Fruit fly (Drosophila melanogaster): ENCODE measurements around the gene CG31457.
A peak's percentile ranks its signal among the peaks of the same experiment; 100 is the strongest.

CG31457 gene

dm6 chr3R:23175376-23175775 is 47.6 kb upstream of the CG31457 start (continued):
- peak; percentile 64 for TF ChIP-seq psq (GFP tag; optimal IDR thresholded peaks at IDR 0.05)
- TF ChIP-seq z (GFP tag; IDR thresholded peaks at IDR 0.05): no peak; the same call in 2 of the 3 replicates
- peak; percentile 49; the same call in 1 of the 2 replicates for TF ChIP-seq Doc2 (GFP tag; IDR thresholded peaks at IDR 0.05)
- TF ChIP-seq CG31365 (tag; optimal IDR thresholded peaks at IDR 0.05): peak; percentile 68
- peak; percentile 76 for TF ChIP-seq Rx (GFP tag; IDR thresholded peaks at IDR 0.05)
- TF ChIP-seq Hey (tag; optimal IDR thresholded peaks at IDR 0.05): no peak
- TF ChIP-seq Hr39 (optimal IDR thresholded peaks at IDR 0.05): no peak
- TF ChIP-seq eyg (GFP tag; optimal IDR thresholded peaks at IDR 0.05): peak; percentile 69
- TF ChIP-seq CG11723 (GFP tag; optimal IDR thresholded peaks at IDR 0.05): peak; percentile 66
- peak; percentile 92 for TF ChIP-seq CG10366 (GFP tag; IDR thresholded peaks at IDR 0.05)
- no peak for TF ChIP-seq YL-1 (GFP tag; optimal IDR thresholded peaks at IDR 0.05)
- TF ChIP-seq CG12104 (GFP tag; optimal IDR thresholded peaks at IDR 0.05): peak; percentile 88
- peak; percentile 73 for TF ChIP-seq dm (GFP tag; optimal IDR thresholded peaks at IDR 0.05)
- TF ChIP-seq CG9215 (GFP tag; IDR thresholded peaks at IDR 0.05): peak; percentile 68
- no peak for TF ChIP-seq bbx (GFP tag; IDR thresholded peaks at IDR 0.05; ENCODE audit: partially characterized antibody)
- peak; percentile 74 for TF ChIP-seq Ravus (GFP tag; IDR thresholded peaks at IDR 0.05)
- peak; percentile 83 for TF ChIP-seq kay (GFP tag; optimal IDR thresholded peaks at IDR 0.05)
- no peak for TF ChIP-seq ham (GFP tag; IDR thresholded peaks at IDR 0.05)
- peak; percentile 85 for TF ChIP-seq CG7357 (GFP tag; IDR thresholded peaks at IDR 0.05)
- peak; percentile 82 for TF ChIP-seq CG15011 (GFP tag; optimal IDR thresholded peaks at IDR 0.05)
- TF ChIP-seq aop (GFP tag; IDR thresholded peaks at IDR 0.05): peak; percentile 85
- peak; percentile 7 for TF ChIP-seq kni (GFP tag; optimal IDR thresholded peaks at IDR 0.05)
- TF ChIP-seq cad (GFP tag; optimal IDR thresholded peaks at IDR 0.05): no peak
- peak; percentile 85 for TF ChIP-seq CG14050 (GFP tag; IDR thresholded peaks at IDR 0.05)
- TF ChIP-seq peb (GFP tag; IDR thresholded peaks at IDR 0.05): peak; percentile 81
- peak; percentile 79 for TF ChIP-seq btn (GFP tag; optimal IDR thresholded peaks at IDR 0.05)
- TF ChIP-seq mam (GFP tag; optimal IDR thresholded peaks at IDR 0.05): peak; percentile 85
- TF ChIP-seq prd (optimal IDR thresholded peaks at IDR 0.05): no peak
- peak; percentile 92 for TF ChIP-seq prd (GFP tag; IDR thresholded peaks at IDR 0.05)
- TF ChIP-seq CG8359 (GFP tag; optimal IDR thresholded peaks at IDR 0.05; ENCODE audit: borderline replicate concordance): peak; percentile 82
- peak; percentile 95 for TF ChIP-seq CG12391 (tag; optimal IDR thresholded peaks at IDR 0.05)
- no peak for TF ChIP-seq Dll (GFP tag; IDR thresholded peaks at IDR 0.05; ENCODE audit: partially characterized antibody)
- peak; percentile 58; the same call in 1 of the 2 replicates for TF ChIP-seq gt (GFP tag; IDR thresholded peaks at IDR 0.05)
- peak; percentile 65 for TF ChIP-seq crol (GFP tag; IDR thresholded peaks at IDR 0.05)
- peak; percentile 65 for TF ChIP-seq CG9932 (GFP tag; IDR thresholded peaks at IDR 0.05)
- TF ChIP-seq Fer2 (tag; optimal IDR thresholded peaks at IDR 0.05): peak; percentile 39
- TF ChIP-seq Blimp-1 (GFP tag; optimal IDR thresholded peaks at IDR 0.05): peak; percentile 93
- peak; percentile 93 for TF ChIP-seq stc (GFP tag; IDR thresholded peaks at IDR 0.05)
- no peak for TF ChIP-seq unc-4 (GFP tag; IDR thresholded peaks at IDR 0.05; ENCODE audit: partially characterized antibody)
- peak; percentile 51; the same call in 1 of the 2 replicates for TF ChIP-seq NFAT (GFP tag; IDR thresholded peaks at IDR 0.05)
- peak; percentile 75; the same call in 1 of the 2 replicates for TF ChIP-seq gsb (GFP tag; IDR thresholded peaks at IDR 0.05)
- TF ChIP-seq Dip3 (GFP tag; optimal IDR thresholded peaks at IDR 0.05): peak; percentile 67
- TF ChIP-seq CoRest (tag; optimal IDR thresholded peaks at IDR 0.05): peak; percentile 91
- peak; percentile 61 for TF ChIP-seq CG10321 (GFP tag; IDR thresholded peaks at IDR 0.05)
- TF ChIP-seq sd (tag; optimal IDR thresholded peaks at IDR 0.05): peak; percentile 56
- peak; percentile 79 for TF ChIP-seq CG2889 (GFP tag; IDR thresholded peaks at IDR 0.05)
- TF ChIP-seq ERR (GFP tag; optimal IDR thresholded peaks at IDR 0.05): peak; percentile 83
- peak; percentile 86 for TF ChIP-seq D19A (tag; optimal IDR thresholded peaks at IDR 0.05)
- TF ChIP-seq Hr51 (GFP tag; optimal IDR thresholded peaks at IDR 0.05): peak; percentile 63 to 95
- peak; percentile 93 for TF ChIP-seq ara (GFP tag; IDR thresholded peaks at IDR 0.05)
- peak; percentile 14 for TF ChIP-seq exex (tag; optimal IDR thresholded peaks at IDR 0.05)
- no peak for TF ChIP-seq CG8478 (optimal IDR thresholded peaks at IDR 0.05)
- peak; percentile 88 for TF ChIP-seq CG16863 (GFP tag; optimal IDR thresholded peaks at IDR 0.05)
